Worm (Caenorhabditis elegans) whole organism, L4 larva: ENCODE measurements around the gene nhr-47.

Source experiments
- fkh-10 ChIP-seq: fragments of 150-350 bp; optimal IDR thresholded peaks from 2 replicates; lab custom pipeline; 2014; ENCODE audit warnings: missing biosample characterization, missing genetic modification reagents, missing genetic modification characterization
- nhr-77 ChIP-seq: fragments of 150-350 bp; optimal IDR thresholded peaks from 2 replicates; lab custom pipeline; 2014; ENCODE audit warnings: missing biosample characterization, missing genetic modification characterization
- unc-62 ChIP-seq, 3 experiments: fragments of 150-350 bp in 1 of 3; sonication (generic microtip); optimal IDR thresholded peaks in 2 of 3; peaks in 1 of 3; 1 replicate in 1 of 3; 2 replicates in 2 of 3; lab custom pipeline; 2014 to 2017; ENCODE audit warnings: missing biosample characterization in 3 of 3, missing genetic modification characterization in 3 of 3, missing genetic modification reagents in 3 of 3, missing genotype in 1 of 3
- zip-11 ChIP-seq: fragments of 200-800 bp; sonication (Bioruptor generic); IDR thresholded peaks from 2 replicates; pipeline ENCODE4 v1.3.6; 2022; ENCODE audit warnings: missing genetic modification characterization, missing compliant biosample characterization

- no peak for TF ChIP-seq unc-62 (GFP tag; optimal IDR thresholded peaks at IDR 0.05 in 1 of 2; lab: Kevin White, UChicago)
- TF ChIP-seq unc-62 (tag; optimal IDR thresholded peaks at IDR 0.05; lab: Kevin White, UChicago), result no peak
- TF ChIP-seq nhr-77, result no peak
- TF ChIP-seq fkh-10 (GFP tag; lab: Kevin White, UChicago), result no peak
- no peak for TF ChIP-seq zip-11 (GFP tag; lab: Robert Waterston, UW)
Measured at ce11 chrV:5504295-5504694, 758 bp upstream of the nhr-47 start.
